Worm (Caenorhabditis elegans) whole organism, L4 larva: ENCODE data around the gene C50D2.2.
A peak's percentile ranks its signal among the peaks of the same experiment; 100 is the strongest.

Source experiments
- F10B5.3 ChIP-seq: sonication (generic microtip); optimal IDR thresholded peaks from 2 replicates; lab custom pipeline; 2016; ENCODE audit warnings: mild to moderate bottlenecking, missing genetic modification characterization, missing compliant biosample characterization
- F37D6.2 ChIP-seq: sonication (generic microtip); optimal IDR thresholded peaks from 2 replicates; lab custom pipeline; 2016; ENCODE audit warnings: mild to moderate bottlenecking, missing genetic modification characterization, missing compliant biosample characterization
- F49E8.2 ChIP-seq: sonication (generic microtip); optimal IDR thresholded peaks from 2 replicates; lab custom pipeline; 2016; ENCODE audit warnings: missing compliant biosample characterization, mild to moderate bottlenecking, missing genetic modification characterization, borderline replicate concordance
- T26A8.4 ChIP-seq: fragments of 200-800 bp; sonication (Bioruptor generic); IDR thresholded peaks from 2 replicates; pipeline ENCODE4 v1.3.6; 2022; ENCODE audit warnings: missing genetic modification characterization, missing compliant biosample characterization
- Y48G9A.11 ChIP-seq: fragments of 200-800 bp; sonication (Bioruptor generic); IDR thresholded peaks from 2 replicates; pipeline ENCODE4 v1.3.6; 2022; ENCODE audit warnings: missing genetic modification reagents, missing genetic modification characterization, missing compliant biosample characterization
- aha-1 ChIP-seq: fragments of 150-350 bp; peaks from one replicate; lab custom pipeline; 2014; ENCODE audit warnings: missing biosample characterization, missing genetic modification characterization
- ama-1 ChIP-seq: fragments of 150-350 bp; optimal IDR thresholded peaks from 2 replicates; lab custom pipeline; 2014; ENCODE audit warnings: inconsistent platforms, mixed read lengths
- ceh-20 ChIP-seq: fragments of 200-800 bp; sonication (Bioruptor generic); IDR thresholded peaks from 2 replicates; pipeline ENCODE4 v1.3.6; 2022; ENCODE audit warnings: missing genetic modification reagents, missing genetic modification characterization, missing compliant biosample characterization
- ceh-32 ChIP-seq: sonication (generic microtip); optimal IDR thresholded peaks from 2 replicates; lab custom pipeline; 2016; ENCODE audit warnings: mild to moderate bottlenecking, missing genetic modification characterization, missing compliant biosample characterization; ENCODE audit not compliant: poor library complexity
- egl-27 ChIP-seq: sonication (generic microtip); optimal IDR thresholded peaks from 3 replicates; lab custom pipeline; 2017; ENCODE audit warnings: missing biosample characterization, missing genetic modification reagents, missing genetic modification characterization
- hif-1 ChIP-seq, 2 experiments: sonication (generic microtip); optimal IDR thresholded peaks; 2 replicates each; lab custom pipeline; 2016 to 2017; ENCODE audit warnings: missing compliant biosample characterization in 2 of 2, missing genetic modification characterization in 2 of 2, missing genetic modification reagents in 2 of 2, missing genotype in 2 of 2, mild to moderate bottlenecking in 1 of 2
- hlh-11 ChIP-seq: fragments of 200-800 bp; sonication (Bioruptor generic); optimal IDR thresholded peaks from 2 replicates; lab custom pipeline; 2018; ENCODE audit warnings: mild to moderate bottlenecking, missing genetic modification characterization, missing compliant biosample characterization
- hlh-30 ChIP-seq: sonication (generic microtip); optimal IDR thresholded peaks from 2 replicates; lab custom pipeline; 2017; ENCODE audit warnings: antibody characterized with exemption, mild to moderate bottlenecking, missing genetic modification characterization, missing compliant biosample characterization; ENCODE audit not compliant: insufficient read depth
- hmg-1.1 ChIP-seq: fragments of 200-800 bp; sonication (Bioruptor generic); IDR thresholded peaks from 2 replicates; pipeline ENCODE4 v1.3.6; 2022; ENCODE audit warnings: missing genetic modification reagents, missing genetic modification characterization, missing compliant biosample characterization
- mxl-3 ChIP-seq: fragments of 200-800 bp; sonication (Bioruptor generic); optimal IDR thresholded peaks from 2 replicates; lab custom pipeline; 2018; ENCODE audit warnings: mild to moderate bottlenecking, missing genetic modification characterization, missing compliant biosample characterization
- nhr-102 ChIP-seq: sonication (generic microtip); optimal IDR thresholded peaks from 2 replicates; lab custom pipeline; 2016; ENCODE audit warnings: mild to moderate bottlenecking, missing genetic modification characterization, moderate library complexity, missing compliant biosample characterization
- nhr-11 ChIP-seq: fragments of 150-350 bp; optimal IDR thresholded peaks from 2 replicates; lab custom pipeline; 2014; ENCODE audit warnings: missing biosample characterization, missing genetic modification characterization
- nhr-237 ChIP-seq: sonication (generic microtip); optimal IDR thresholded peaks from 2 replicates; lab custom pipeline; 2017; ENCODE audit warnings: missing biosample characterization, missing genetic modification characterization
- nhr-28 ChIP-seq: fragments of 150-350 bp; optimal IDR thresholded peaks from 2 replicates; lab custom pipeline; 2014; ENCODE audit warnings: missing biosample characterization, missing genetic modification characterization
- nhr-42 ChIP-seq: fragments of 200-800 bp; sonication (Bioruptor generic); IDR thresholded peaks from 2 replicates; pipeline ENCODE4 v1.3.6; 2022; ENCODE audit warnings: missing genetic modification characterization, missing compliant biosample characterization
- nhr-77 ChIP-seq: fragments of 150-350 bp; optimal IDR thresholded peaks from 2 replicates; lab custom pipeline; 2014; ENCODE audit warnings: missing biosample characterization, missing genetic modification characterization
- pqm-1 ChIP-seq: sonication (generic microtip); optimal IDR thresholded peaks from 2 replicates; lab custom pipeline; 2017; ENCODE audit warnings: missing biosample characterization, missing genetic modification characterization
- saeg-2 ChIP-seq: fragments of 200-800 bp; sonication (Bioruptor generic); IDR thresholded peaks from 2 replicates; pipeline ENCODE4 v1.3.6; 2022; ENCODE audit warnings: missing genetic modification reagents, missing genetic modification characterization, missing compliant biosample characterization
- skn-1 ChIP-seq: fragments of 150-350 bp; optimal IDR thresholded peaks from 2 replicates; lab custom pipeline; 2014; ENCODE audit warnings: missing biosample characterization, missing genetic modification characterization
- spr-1 ChIP-seq: sonication (generic microtip); optimal IDR thresholded peaks from 2 replicates; lab custom pipeline; 2016; ENCODE audit warnings: mild to moderate bottlenecking, missing genetic modification characterization, missing compliant biosample characterization
- spr-3 ChIP-seq: fragments of 200-800 bp; sonication (Bioruptor generic); optimal IDR thresholded peaks from 2 replicates; lab custom pipeline; 2018; ENCODE audit warnings: mild to moderate bottlenecking, missing genetic modification characterization, missing compliant biosample characterization
- unc-39 ChIP-seq: sonication (generic microtip); optimal IDR thresholded peaks from 2 replicates; lab custom pipeline; 2017; ENCODE audit warnings: missing biosample characterization, missing genetic modification characterization
- unc-62 ChIP-seq, 3 experiments: fragments of 150-350 bp in 1 of 3; sonication (generic microtip); optimal IDR thresholded peaks in 2 of 3; peaks in 1 of 3; 1 replicate in 1 of 3; 2 replicates in 2 of 3; lab custom pipeline; 2014 to 2017; ENCODE audit warnings: missing biosample characterization in 3 of 3, missing genetic modification characterization in 3 of 3, missing genetic modification reagents in 3 of 3, missing genotype in 1 of 3
- ztf-11 ChIP-seq: fragments of 150-350 bp; optimal IDR thresholded peaks from 2 replicates; lab custom pipeline; 2014; ENCODE audit warnings: missing biosample characterization, missing genetic modification characterization

Gene C50D2.2

DNA sequence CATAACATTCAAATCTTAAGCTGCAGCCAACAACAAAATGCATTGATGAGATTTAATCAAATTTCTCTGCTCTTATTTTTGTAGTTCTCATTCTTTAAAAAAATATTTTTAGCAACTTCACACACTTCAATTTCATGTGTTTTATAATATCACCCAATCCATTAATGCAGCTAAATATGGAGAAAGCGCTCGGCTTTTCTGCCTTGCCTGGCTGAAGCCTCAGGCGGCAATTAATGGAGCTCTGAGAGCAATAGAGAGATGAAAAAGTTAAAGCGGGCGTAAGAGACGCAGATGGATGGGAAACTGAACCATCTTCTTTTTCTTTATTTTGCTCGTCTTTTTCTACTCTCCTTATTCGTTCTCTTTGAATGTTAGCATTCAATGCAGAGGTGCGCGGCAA lies 1.3 kb upstream of the C50D2.2 start:
- TF ChIP-seq spr-3 (GFP tag; lab: Kevin White, UChicago) = no peak
- no peak for TF ChIP-seq nhr-237 (tag; lab: Kevin White, UChicago)
- no peak for TF ChIP-seq hif-1 (tag; optimal IDR thresholded peaks at IDR 0.05; lab: Kevin White, UChicago)
- TF ChIP-seq unc-62 (GFP tag; optimal IDR thresholded peaks at IDR 0.05 in 1 of 2; lab: Kevin White, UChicago) = no peak
- TF ChIP-seq unc-62 (tag; optimal IDR thresholded peaks at IDR 0.05; lab: Kevin White, UChicago) = no peak
- TF ChIP-seq mxl-3 (GFP tag; lab: Kevin White, UChicago) = no peak
- no peak for TF ChIP-seq nhr-42 (GFP tag; lab: Robert Waterston, UW)
- no peak for TF ChIP-seq F10B5.3 (tag; lab: Kevin White, UChicago)
- TF ChIP-seq Y48G9A.11 = no peak
- no peak for TF ChIP-seq spr-1 (tag; lab: Kevin White, UChicago)
- no peak for TF ChIP-seq nhr-102
- no peak for TF ChIP-seq skn-1
- no peak for TF ChIP-seq F37D6.2
- no peak for TF ChIP-seq F49E8.2 (tag; lab: Kevin White, UChicago)
- TF ChIP-seq nhr-77 (tag; lab: Kevin White, UChicago) = no peak
- TF ChIP-seq saeg-2 (GFP tag; lab: Robert Waterston, UW) = no peak
- no peak for TF ChIP-seq egl-27 (tag; lab: Kevin White, UChicago)
- no peak for TF ChIP-seq hlh-30 (tag; lab: Kevin White, UChicago)
- TF ChIP-seq T26A8.4 (GFP tag; lab: Robert Waterston, UW) = no peak
- TF ChIP-seq, all 104 proteins: peak for 0

ce11 chrII:111267-111666 lies 2.3 kb downstream of the C50D2.2 start, which contains the start of gene C50D2.1:
TSS of gene C50D2.1 (plus strand) at chrII:111567.
- TF ChIP-seq ceh-32 (tag; lab: Kevin White, UChicago) (no peak), ztf-11 (tag; lab: Kevin White, UChicago) (no peak), aha-1 (tag; lab: Kevin White, UChicago) (peak; percentile 16), unc-62 (GFP tag; optimal IDR thresholded peaks at IDR 0.05 in 1 of 2; lab: Kevin White, UChicago) (no peak), unc-62 (tag; optimal IDR thresholded peaks at IDR 0.05; lab: Kevin White, UChicago) (no peak), nhr-102 (no peak)

ce11 chrII:112231-112630 lies 3.3 kb downstream of the C50D2.2 start:
- TF ChIP-seq ama-1 (no peak), nhr-237 (tag; lab: Kevin White, UChicago) (no peak), pqm-1 (tag; lab: Kevin White, UChicago) (peak; percentile 13), unc-62 (GFP tag; optimal IDR thresholded peaks at IDR 0.05 in 1 of 2; lab: Kevin White, UChicago) (peak in 1 of 2 experiments; percentile 71), unc-62 (tag; optimal IDR thresholded peaks at IDR 0.05; lab: Kevin White, UChicago) (no peak), hlh-11 (peak; percentile 3), hmg-1.1 (GFP tag; lab: Robert Waterston, UW) (no peak), hlh-30 (tag; lab: Kevin White, UChicago) (peak; percentile 24), mxl-3 (GFP tag; lab: Kevin White, UChicago) (peak; percentile 60)

- TF ChIP-seq nhr-28 (tag; lab: Kevin White, UChicago) = no peak
- TF ChIP-seq nhr-11 (tag; lab: Kevin White, UChicago) = no peak
- peak in 1 of 2 experiments; percentile 43 for TF ChIP-seq unc-62 (GFP tag; optimal IDR thresholded peaks at IDR 0.05 in 1 of 2; lab: Kevin White, UChicago)
- TF ChIP-seq unc-62 (tag; optimal IDR thresholded peaks at IDR 0.05; lab: Kevin White, UChicago) = no peak
These were observed 8.0 kb downstream of the C50D2.2 start, which contains the start of gene srt-54 for ce11 chrII:116916-117315. TSS of gene srt-54 (plus strand) at chrII:117216.

ce11 chrII:121121-121520 lies 12.2 kb downstream of the C50D2.2 start, which contains the start of gene K10B4.3:
TSS of gene K10B4.3 (minus strand) at chrII:121221.
- TF ChIP-seq unc-62 (GFP tag; optimal IDR thresholded peaks at IDR 0.05 in 1 of 2; lab: Kevin White, UChicago) (peak in 1 of 2 experiments; percentile 70), unc-62 (tag; optimal IDR thresholded peaks at IDR 0.05; lab: Kevin White, UChicago) (no peak), F49E8.2 (tag; lab: Kevin White, UChicago) (no peak), ceh-20 (GFP tag; lab: Robert Waterston, UW) (no peak), unc-39 (tag; lab: Kevin White, UChicago) (no peak)
